Worm (Caenorhabditis elegans) whole organism, late embryonic: ENCODE data around the gene ZK856.18.

Experiments used
- ama-1 ChIP-seq: fragments of 150-350 bp; optimal IDR thresholded peaks from 2 replicates; lab custom pipeline; 2014
- ceh-2 ChIP-seq: sonication (generic microtip); optimal IDR thresholded peaks from 2 replicates; lab custom pipeline; 2016; ENCODE audit warnings: missing genotype, missing genetic modification characterization, missing compliant biosample characterization
- ceh-30 ChIP-seq: fragments of 150-350 bp; optimal IDR thresholded peaks from 2 replicates; lab custom pipeline; 2014; ENCODE audit warnings: missing biosample characterization, missing genetic modification characterization
- dve-1 ChIP-seq: sonication (generic microtip); optimal IDR thresholded peaks from 2 replicates; lab custom pipeline; 2017; ENCODE audit warnings: antibody characterized with exemption, mild to moderate bottlenecking, missing genetic modification characterization, missing compliant biosample characterization
- elt-2 ChIP-seq: sonication (generic microtip); optimal IDR thresholded peaks from 2 replicates; lab custom pipeline; 2016; ENCODE audit warnings: missing genetic modification reagents, missing genetic modification characterization, missing compliant biosample characterization
- nhr-11 ChIP-seq: fragments of 150-350 bp; optimal IDR thresholded peaks from 2 replicates; lab custom pipeline; 2014; ENCODE audit warnings: missing biosample characterization, missing genetic modification characterization
- pha-4 ChIP-seq: fragments of 150-350 bp; optimal IDR thresholded peaks from 2 replicates; lab custom pipeline; 2018; ENCODE audit warnings: missing biosample characterization, missing genetic modification reagents, missing genetic modification characterization
- tbx-7 ChIP-seq: sonication (generic microtip); optimal IDR thresholded peaks from 2 replicates; lab custom pipeline; 2016; ENCODE audit warnings: missing genotype, missing genetic modification characterization, missing compliant biosample characterization

DNA sequence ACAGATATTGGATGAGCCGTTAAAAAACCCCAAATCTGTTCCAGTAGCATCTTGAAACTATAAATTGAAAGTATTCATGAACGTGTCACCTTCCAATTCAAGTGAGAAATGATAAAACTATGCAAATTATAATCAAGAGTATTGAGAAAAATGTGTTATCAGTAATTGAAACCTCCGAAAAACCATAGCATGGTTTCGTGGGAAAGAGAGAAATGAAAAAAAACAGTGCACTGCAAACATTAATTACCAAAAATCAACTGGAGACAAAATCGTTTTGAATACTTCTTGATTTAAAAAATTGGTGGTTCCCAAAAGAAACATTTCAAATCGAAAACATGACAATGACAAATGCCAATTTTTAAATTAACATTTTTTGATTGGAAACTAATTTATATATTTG, 39.8 kb upstream of the ZK856.18 start, which contains the start of gene daf-36:
- TF ChIP-seq elt-2 (tag; lab: Kevin White, UChicago): no peak
- no peak for TF ChIP-seq nhr-11 (tag; lab: Kevin White, UChicago)
- TF ChIP-seq tbx-7 (tag; lab: Kevin White, UChicago): no peak
- no peak for TF ChIP-seq pha-4 (tag; lab: Kevin White, UChicago)
- no peak for TF ChIP-seq ceh-2
- TF ChIP-seq dve-1 (tag; lab: Kevin White, UChicago): no peak
- TF ChIP-seq ama-1 (lab: Kevin White, UChicago): no peak
- no peak for TF ChIP-seq ceh-30
